Worm (Caenorhabditis elegans) whole organism, early embryonic: ENCODE data around the gene sri-71.

Source experiments
- B0310.2 ChIP-seq: sonication (generic microtip); optimal IDR thresholded peaks from 2 replicates; lab custom pipeline; 2016; ENCODE audit warnings: mild to moderate bottlenecking, missing genetic modification characterization, missing compliant biosample characterization
- aly-1 ChIP-seq: sonication (generic microtip); optimal IDR thresholded peaks from 2 replicates; lab custom pipeline; 2016; ENCODE audit warnings: missing genetic modification characterization, missing compliant biosample characterization
- ama-1 ChIP-seq: fragments of 150-350 bp; optimal IDR thresholded peaks from 2 replicates; lab custom pipeline; 2014
- ceh-13 ChIP-seq: fragments of 200-800 bp; sonication (Bioruptor generic); optimal IDR thresholded peaks from 2 replicates; lab custom pipeline; 2018; ENCODE audit warnings: mild to moderate bottlenecking, missing genetic modification characterization, missing compliant biosample characterization
- ceh-36 ChIP-seq: sonication (generic microtip); optimal IDR thresholded peaks from 2 replicates; lab custom pipeline; 2016; ENCODE audit warnings: missing genetic modification characterization, inconsistent platforms, missing compliant biosample characterization
- flt-1 ChIP-seq: fragments of 200-800 bp; sonication (Bioruptor generic); IDR thresholded peaks from 2 replicates; pipeline ENCODE4 v1.3.6; 2022; ENCODE audit warnings: missing genetic modification characterization, missing compliant biosample characterization
- hmbx-1 ChIP-seq: sonication (generic microtip); optimal IDR thresholded peaks from 2 replicates; lab custom pipeline; 2016; ENCODE audit warnings: mild to moderate bottlenecking, missing genetic modification characterization, missing compliant biosample characterization
- hnd-1 ChIP-seq: sonication (generic microtip); optimal IDR thresholded peaks from 2 replicates; lab custom pipeline; 2016; ENCODE audit warnings: missing genetic modification characterization, missing compliant biosample characterization
- pes-1 ChIP-seq: fragments of 200-800 bp; sonication (Bioruptor generic); IDR thresholded peaks from 2 replicates; pipeline ENCODE4 v1.3.6; 2022; ENCODE audit warnings: missing genetic modification reagents, missing genetic modification characterization, missing compliant biosample characterization
- sea-1 ChIP-seq: fragments of 200-800 bp; sonication (Bioruptor generic); conservative IDR thresholded peaks from 2 replicates; pipeline ENCODE4 v1.3.6; 2022; ENCODE audit warnings: missing genetic modification characterization, missing compliant biosample characterization
- tbx-37 ChIP-seq: fragments of 200-800 bp; sonication (Bioruptor generic); conservative IDR thresholded peaks from 2 replicates; pipeline ENCODE4 v1.3.6; 2022; ENCODE audit warnings: missing genetic modification reagents, missing genetic modification characterization, missing compliant biosample characterization
- tra-4 ChIP-seq: sonication (generic microtip); optimal IDR thresholded peaks from 2 replicates; lab custom pipeline; 2017; ENCODE audit warnings: missing genetic modification characterization, missing compliant biosample characterization

DNA sequence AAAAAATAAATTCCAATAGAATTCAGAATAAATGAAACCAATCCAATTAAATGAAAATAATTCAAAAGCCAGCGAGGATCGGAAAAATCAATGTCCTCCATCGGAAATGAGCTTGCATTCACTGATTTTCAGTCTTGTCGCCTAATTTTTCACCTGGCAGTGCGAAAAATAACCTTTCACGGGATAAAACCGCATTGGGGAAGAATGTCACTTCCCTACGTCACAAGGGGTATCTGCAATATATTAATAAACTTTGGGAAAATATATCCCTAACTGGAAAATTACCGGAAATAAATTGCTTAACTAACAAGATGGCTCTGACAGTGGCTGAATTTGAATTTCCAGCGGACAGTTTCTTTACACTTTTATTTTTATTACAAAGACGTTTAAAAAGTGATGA is 22.2 kb upstream of the sri-71 start, which contains the start of gene sri-77:
- TF ChIP-seq tbx-37 (GFP tag; lab: Robert Waterston, UW) (no peak), ama-1 (lab: Kevin White, UChicago) (no peak), aly-1 (tag; lab: Kevin White, UChicago) (no peak), B0310.2 (tag; lab: Kevin White, UChicago) (no peak), ceh-13 (no peak), hnd-1 (tag; lab: Kevin White, UChicago) (no peak), flt-1 (GFP tag; lab: Robert Waterston, UW) (no peak), sea-1 (GFP tag; lab: Robert Waterston, UW) (no peak), ceh-36 (tag; lab: Kevin White, UChicago) (no peak), pes-1 (GFP tag; lab: Robert Waterston, UW) (no peak), tra-4 (no peak), hmbx-1 (tag; lab: Kevin White, UChicago) (no peak)
